Fruit fly (Drosophila melanogaster): ENCODE measurements around the gene CG6683.

- no peak for TF ChIP-seq CG4496 (GFP tag; IDR thresholded peaks at IDR 0.05)
- no peak for TF ChIP-seq fd96Ca (GFP tag; IDR thresholded peaks at IDR 0.05)
- TF ChIP-seq gl (tag; optimal IDR thresholded peaks at IDR 0.05) = no peak
- TF ChIP-seq Pif1B (GFP tag; optimal IDR thresholded peaks at IDR 0.05) = no peak
- TF ChIP-seq CG14655 (GFP tag; optimal IDR thresholded peaks at IDR 0.05) = no peak
- no peak for TF ChIP-seq EcR (GFP tag; optimal IDR thresholded peaks at IDR 0.05)
- TF ChIP-seq CG9948 (tag; optimal IDR thresholded peaks at IDR 0.05) = no peak
- no peak for TF ChIP-seq Pif1A (GFP tag; optimal IDR thresholded peaks at IDR 0.05)
- TF ChIP-seq CG17806 (tag; optimal IDR thresholded peaks at IDR 0.05) = no peak
- TF ChIP-seq CG32121 (GFP tag; IDR thresholded peaks at IDR 0.05) = no peak
- no peak for TF ChIP-seq CG8159 (tag; optimal IDR thresholded peaks at IDR 0.05)
- no peak for TF ChIP-seq Snoo (tag; optimal IDR thresholded peaks at IDR 0.05)
- no peak for TF ChIP-seq CG8301 (tag; optimal IDR thresholded peaks at IDR 0.05)
- no peak for TF ChIP-seq CG13204 (GFP tag; optimal IDR thresholded peaks at IDR 0.05)
Measured at dm6 chr3L:8559754-8560328, 45.1 kb upstream of the CG6683 start.

Measured in whole organism, pupa.